Worm (Caenorhabditis elegans): ENCODE measurements around the gene ZC504.1.

ce11 chrX:10395177-10395576 lies 11.8 kb upstream of the ZC504.1 start:
- no peak for TF ChIP-seq zip-8 (tag; optimal IDR thresholded peaks at IDR 0.05)
- no peak for TF ChIP-seq ztf-11 (tag; optimal IDR thresholded peaks at IDR 0.05)
- no peak for TF ChIP-seq ces-1 (GFP tag; optimal IDR thresholded peaks at IDR 0.05)

Data from whole organism, mixed stage, embryonic.